Worm (Caenorhabditis elegans): ENCODE data around the gene lin-37.

DNA sequence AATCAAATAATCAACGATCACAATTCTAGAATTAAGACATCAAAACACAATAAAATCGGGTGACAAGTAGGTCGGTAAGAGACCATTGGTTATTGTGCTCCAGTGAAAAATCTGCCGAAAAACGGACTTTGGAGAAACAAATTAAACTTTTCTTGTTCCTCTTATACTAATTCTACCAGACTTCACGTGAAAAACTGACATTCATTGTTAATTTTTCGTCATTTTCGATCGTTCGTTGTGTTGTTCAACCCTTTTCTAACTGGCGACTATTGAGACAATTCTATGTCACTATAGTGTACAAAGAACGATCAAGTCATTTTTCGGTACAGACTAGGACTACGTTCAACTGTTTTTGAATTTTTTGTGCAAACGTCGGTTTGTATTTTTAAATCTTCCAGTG, 48.1 kb upstream of the lin-37 start:
- TF ChIP-seq ztf-11 (tag; optimal IDR thresholded peaks at IDR 0.05) (no peak), drap-1 (GFP tag; optimal IDR thresholded peaks at IDR 0.05) (no peak), pha-4 (tag; optimal IDR thresholded peaks at IDR 0.05) (no peak), lsy-2 (tag; optimal IDR thresholded peaks at IDR 0.05) (no peak)

Measured in whole organism, mixed stage, embryonic.